Worm (Caenorhabditis elegans): ENCODE measurements around the gene C30H6.5.

- TF ChIP-seq elt-3 (tag; optimal IDR thresholded peaks at IDR 0.05), result no peak
- TF ChIP-seq lin-13 (GFP tag; optimal IDR thresholded peaks at IDR 0.05), result no peak
- no peak for TF ChIP-seq snpc-4 (tag; optimal IDR thresholded peaks at IDR 0.05)
- no peak for TF ChIP-seq ama-1 (optimal IDR thresholded peaks at IDR 0.05)
- TF ChIP-seq nhr-10 (tag; optimal IDR thresholded peaks at IDR 0.05), result no peak
- TF ChIP-seq skn-1 (tag; optimal IDR thresholded peaks at IDR 0.05), result no peak
Measured at ce11 chrIV:17343482-17343881, 28.1 kb upstream of the C30H6.5 start, which contains the start of gene C49C3.11.

Measured in whole organism, L2 larva.